Fruit fly (Drosophila melanogaster) whole organism, embryonic: ENCODE measurements around the gene CG8034.

Experiments used
- CG12219 ChIP-seq: fragments of 200-800 bp; sonication (Bioruptor generic); optimal IDR thresholded peaks from 3 replicates; lab custom pipeline; 2018; ENCODE audit warnings: missing biosample characterization, mild to moderate bottlenecking, missing genetic modification characterization
- CG7839 ChIP-seq: fragments of 200-800 bp; sonication (Bioruptor generic); optimal IDR thresholded peaks from 3 replicates; lab custom pipeline; 2018; ENCODE audit warnings: missing biosample characterization, mild to moderate bottlenecking, missing genetic modification characterization, moderate library complexity
- CG9817 ChIP-seq: fragments of 200-800 bp; sonication (Bioruptor generic); optimal IDR thresholded peaks from 2 replicates; lab custom pipeline; 2018; ENCODE audit warnings: missing biosample characterization, mild to moderate bottlenecking, missing genetic modification characterization, moderate library complexity
- HLHmδ ChIP-seq: fragments of 200-800 bp; sonication (Bioruptor generic); optimal IDR thresholded peaks from 2 replicates; lab custom pipeline; 2018; ENCODE audit warnings: missing biosample characterization, mild to moderate bottlenecking, missing genetic modification characterization, moderate library complexity
- NfI ChIP-seq: fragments of 200-800 bp; sonication (Bioruptor generic); optimal IDR thresholded peaks from 3 replicates; lab custom pipeline; 2018; ENCODE audit warnings: missing biosample characterization, mild to moderate bottlenecking, missing genetic modification characterization, moderate library complexity
- Usf ChIP-seq: fragments of 200-800 bp; sonication (Bioruptor generic); optimal IDR thresholded peaks from 2 replicates; lab custom pipeline; 2017; ENCODE audit warnings: missing genotype, missing biosample characterization, missing genetic modification characterization
- abd-A ChIP-seq: fragments of 200-800 bp; sonication (Bioruptor generic); optimal IDR thresholded peaks from 3 replicates; lab custom pipeline; 2019; ENCODE audit warnings: missing biosample characterization, mild to moderate bottlenecking, missing genetic modification characterization, moderate library complexity
- al ChIP-seq: fragments of 200-800 bp; sonication (Bioruptor generic); IDR thresholded peaks from 2 replicates; pipeline ENCODE4 v1.3.6; 2022; ENCODE audit warnings: missing biosample characterization, missing genetic modification characterization
- gcm ChIP-seq: fragments of 200-800 bp; sonication (Bioruptor generic); optimal IDR thresholded peaks from 2 replicates; lab custom pipeline; 2019; ENCODE audit warnings: missing biosample characterization, mild to moderate bottlenecking, missing genetic modification characterization, moderate library complexity

- no peak for TF ChIP-seq al (GFP tag; lab: Robert Waterston, UW)
- TF ChIP-seq CG12219, result no peak
- TF ChIP-seq Usf, result no peak
- no peak for TF ChIP-seq CG7839 (tag; lab: Kevin White, UChicago)
- no peak for TF ChIP-seq abd-A
- TF ChIP-seq NfI (GFP tag; lab: Kevin White, UChicago), result no peak
- TF ChIP-seq CG9817 (tag; lab: Kevin White, UChicago), result no peak
- TF ChIP-seq HLHmδ (GFP tag; lab: Kevin White, UChicago), result no peak
- no peak for TF ChIP-seq gcm (GFP tag; lab: Kevin White, UChicago)
Observed at dm6 chrX:19260696-19260989, 37.3 kb downstream of the CG8034 start.
